Worm (Caenorhabditis elegans): ENCODE measurements around the gene mdf-2.

mdf-2 gene

DNA sequence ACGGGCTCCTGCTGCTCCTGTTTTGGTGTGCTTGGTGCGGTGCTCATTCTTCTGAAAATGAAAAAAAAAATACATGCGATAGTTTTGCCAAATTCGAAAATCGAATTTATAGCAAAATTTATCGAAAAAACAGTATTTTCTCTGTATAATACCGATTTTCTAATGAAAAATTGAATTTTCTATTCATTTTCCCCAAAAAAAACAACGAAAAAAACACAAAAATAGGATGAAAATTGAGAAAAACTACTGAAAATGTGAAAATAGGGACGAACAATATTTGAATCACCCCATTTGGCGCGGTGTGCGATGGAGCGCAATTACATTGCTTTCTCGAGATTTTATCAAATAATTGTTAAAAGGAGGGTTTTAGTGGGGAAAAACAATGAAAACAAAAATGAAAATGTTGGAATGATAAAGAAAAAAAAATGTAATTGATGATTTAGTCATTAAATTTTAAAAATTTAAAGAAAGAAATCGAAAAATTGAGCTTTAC, 27.9 kb downstream of the mdf-2 start, which contains the start of gene Y69A2AR.28:
Gene Y69A2AR.28, minus strand, starts transcription at position 51 of the 493 bp plus-strand sequence.
- TF ChIP-seq dpl-1 (GFP tag; optimal IDR thresholded peaks at IDR 0.05) = peak; percentile 32
- peak; percentile 12 for TF ChIP-seq mes-2 (tag; optimal IDR thresholded peaks at IDR 0.05; ENCODE audit: poor library complexity, severe bottlenecking)
- no peak for TF ChIP-seq gei-8 (GFP tag; optimal IDR thresholded peaks at IDR 0.05)
- peak; percentile 5 for TF ChIP-seq aha-1 (tag)
- TF ChIP-seq ama-1 (optimal IDR thresholded peaks at IDR 0.05) = no peak
- TF ChIP-seq lin-38 (GFP tag; IDR thresholded peaks at IDR 0.05) = peak; percentile 55

DNA sequence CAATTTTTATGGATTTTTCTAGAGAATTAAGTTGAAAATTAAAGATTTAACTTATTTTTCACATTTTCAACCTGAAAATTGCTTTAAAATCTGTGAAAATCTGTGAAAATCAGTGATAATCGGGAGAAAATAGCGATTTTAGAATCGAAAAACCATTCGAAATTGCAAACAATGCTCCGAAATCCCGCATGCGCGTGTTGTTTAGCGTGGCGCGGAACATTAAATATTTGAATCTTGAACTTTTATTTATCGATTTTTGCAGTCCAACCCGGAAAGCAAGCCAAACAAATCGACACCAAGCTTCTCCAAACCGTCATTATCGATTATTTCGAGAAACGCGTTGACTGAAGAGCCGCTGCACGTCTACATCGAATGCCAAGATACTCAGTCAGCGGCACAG, 30.0 kb downstream of the mdf-2 start:
- TF ChIP-seq ceh-28 (tag; optimal IDR thresholded peaks at IDR 0.05) = peak; percentile 29
- TF ChIP-seq T20F7.1 (GFP tag; optimal IDR thresholded peaks at IDR 0.05) = peak; percentile 45
- TF ChIP-seq Y48G9A.11 (GFP tag; IDR thresholded peaks at IDR 0.05) = peak; percentile 94
- TF ChIP-seq spr-1 (tag; optimal IDR thresholded peaks at IDR 0.05) = no peak

DNA sequence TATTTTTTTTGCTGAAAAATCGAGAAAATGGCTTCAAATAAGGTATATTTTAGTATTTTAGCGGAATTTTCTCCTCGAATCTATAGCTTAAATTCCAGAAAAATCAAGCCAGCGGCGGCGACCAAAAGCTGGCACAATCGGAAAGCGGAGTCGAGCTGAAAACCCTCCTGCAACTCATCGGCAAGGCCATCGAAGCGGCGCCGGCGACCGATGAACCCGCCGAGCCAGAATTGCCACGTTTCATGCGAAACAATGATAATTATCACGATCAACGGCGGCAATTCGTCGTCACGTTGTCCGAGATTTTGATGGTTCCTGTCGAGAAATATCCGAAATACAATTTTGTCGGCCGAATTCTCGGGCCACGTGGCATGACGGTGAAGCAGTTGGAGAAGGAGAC, 30.5 kb downstream of the mdf-2 start, which contains the start of gene Y69A2AR.32:
Gene Y69A2AR.32, plus strand, starts transcription at position 28 of the 400 bp plus-strand sequence.
- TF ChIP-seq snpc-4 (tag; optimal IDR thresholded peaks at IDR 0.05) = no peak
- TF ChIP-seq egl-43 (GFP tag; IDR thresholded peaks at IDR 0.05) = peak; percentile 26; the same call in 1 of the 2 replicates
- TF ChIP-seq set-16 (GFP tag; IDR thresholded peaks at IDR 0.05) = peak; percentile 78

DNA sequence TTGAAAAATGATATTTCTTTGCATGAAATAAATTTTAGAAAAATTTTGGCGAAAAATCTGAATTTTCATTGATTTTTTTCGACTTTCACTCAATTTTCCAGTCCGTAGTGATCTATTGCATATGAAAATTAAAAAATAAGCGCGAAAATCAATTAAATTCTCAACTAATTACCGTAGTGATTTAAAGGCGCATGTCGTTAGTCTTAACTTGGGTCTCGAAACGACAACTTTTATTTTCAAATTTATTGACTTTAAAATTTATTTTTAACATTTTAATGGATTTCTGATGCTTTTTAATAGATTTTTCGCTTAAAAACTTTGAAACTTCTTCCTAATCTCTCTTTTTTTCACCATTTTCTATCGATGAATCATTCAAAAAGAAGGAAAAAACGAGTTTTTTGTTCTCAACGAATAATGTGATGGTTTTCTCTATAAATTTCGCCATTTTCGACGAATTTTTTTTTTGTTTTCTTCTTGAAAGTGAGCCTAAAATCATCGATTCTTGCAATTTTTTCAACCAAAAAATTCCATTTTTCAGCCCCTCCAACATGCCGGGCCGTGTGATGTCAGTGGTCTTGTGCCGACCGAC, 33.3 kb downstream of the mdf-2 start, which contains the start of gene vamp-7:
Gene vamp-7, plus strand, starts transcription at position 539 of the 589 bp plus-strand sequence.
- TF ChIP-seq hlh-11 (tag; optimal IDR thresholded peaks at IDR 0.05) (no peak), dpl-1 (GFP tag; optimal IDR thresholded peaks at IDR 0.05) (no peak), ces-1 (GFP tag; optimal IDR thresholded peaks at IDR 0.05) (no peak), nhr-28 (tag; optimal IDR thresholded peaks at IDR 0.05) (no peak), daf-16 (GFP tag; optimal IDR thresholded peaks at IDR 0.05) (no peak), daf-16 (tag; optimal IDR thresholded peaks at IDR 0.05) (peak; percentile 5), dmd-9 (GFP tag; IDR thresholded peaks at IDR 0.05) (no peak), F10B5.3 (tag; optimal IDR thresholded peaks at IDR 0.05) (no peak), ceh-62 (tag; optimal IDR thresholded peaks at IDR 0.05) (no peak), T20F7.1 (GFP tag; optimal IDR thresholded peaks at IDR 0.05) (peak; percentile 37), lsy-2 (tag; optimal IDR thresholded peaks at IDR 0.05) (no peak), hlh-30 (tag; optimal IDR thresholded peaks at IDR 0.05; ENCODE audit: insufficient read depth) (no peak), snpc-1.2 (GFP tag; IDR thresholded peaks at IDR 0.05) (no peak), mep-1 (tag; optimal IDR thresholded peaks at IDR 0.05) (peak; percentile 48), aha-1 (tag) (peak; percentile 47), sdz-12 (GFP tag; optimal IDR thresholded peaks at IDR 0.05) (peak; percentile 11), D1046.2 (GFP tag; IDR thresholded peaks at IDR 0.05) (0 out of 2 replicates have a peak, but pooled peaks have one; percentile 27), nhr-6 (tag; optimal IDR thresholded peaks at IDR 0.05) (no peak), Y48G9A.11 (GFP tag; IDR thresholded peaks at IDR 0.05) (peak; percentile 72), zfp-3 (GFP tag; conservative IDR thresholded peaks at IDR 0.05) (0 out of 2 replicates have a peak, but pooled peaks have one; percentile 40), tag-97 (GFP tag; IDR thresholded peaks at IDR 0.05) (no peak), egl-27 (tag; optimal IDR thresholded peaks at IDR 0.05) (no peak), R02D3.7 (tag; optimal IDR thresholded peaks at IDR 0.05) (no peak), zip-2 (tag; optimal IDR thresholded peaks at IDR 0.05) (no peak), hmg-1.1 (GFP tag; IDR thresholded peaks at IDR 0.05) (no peak), spr-3 (GFP tag; optimal IDR thresholded peaks at IDR 0.05) (no peak), mes-2 (tag; optimal IDR thresholded peaks at IDR 0.05; ENCODE audit: poor library complexity, severe bottlenecking) (peak; percentile 3), zip-11 (GFP tag; IDR thresholded peaks at IDR 0.05) (no peak), ama-1 (optimal IDR thresholded peaks at IDR 0.05) (peak; percentile 4), ztf-11 (tag; optimal IDR thresholded peaks at IDR 0.05) (no peak), snpc-4 (tag; optimal IDR thresholded peaks at IDR 0.05) (no peak), lin-38 (GFP tag; IDR thresholded peaks at IDR 0.05) (peak; percentile 41), unc-130 (GFP tag; optimal IDR thresholded peaks at IDR 0.05) (peak; percentile 27), mdl-1 (tag; optimal IDR thresholded peaks at IDR 0.05) (no peak), arid-1 (GFP tag; conservative IDR thresholded peaks at IDR 0.05) (no peak)
